Worm (Caenorhabditis elegans) whole organism, young adult: ENCODE data around the gene irld-17.

Source experiments
- ama-1 ChIP-seq, 3 experiments: fragments of 150-350 bp in 1 of 3; sonication (generic microtip) in 2 of 3; optimal IDR thresholded peaks; 2 replicates each; lab custom pipeline; 2014 to 2018; ENCODE audit warnings: missing biosample characterization in 2 of 3, missing genetic modification characterization in 2 of 3, missing genetic modification reagents in 2 of 3
- ets-4 ChIP-seq: fragments of 200-800 bp; sonication (Bioruptor generic); optimal IDR thresholded peaks from 2 replicates; lab custom pipeline; 2018; ENCODE audit warnings: mild to moderate bottlenecking, missing genetic modification characterization, missing compliant biosample characterization
- unc-62 ChIP-seq: fragments of 150-350 bp; optimal IDR thresholded peaks from 2 replicates; lab custom pipeline; 2014; ENCODE audit warnings: missing biosample characterization, missing genetic modification reagents, missing genetic modification characterization

ce11 chrV:1682279-1682678 lies 50.5 kb downstream of the irld-17 start, which contains the start of gene srh-3:
- no peak for TF ChIP-seq unc-62
- TF ChIP-seq ets-4 (GFP tag; lab: Kevin White, UChicago): no peak
- no peak for TF ChIP-seq ama-1 (optimal IDR thresholded peaks at IDR 0.05; lab: Kevin White, UChicago)
- TF ChIP-seq ama-1 (GFP tag; optimal IDR thresholded peaks at IDR 0.05; lab: Kevin White, UChicago): no peak
